Worm (Caenorhabditis elegans) whole organism, late embryonic: ENCODE data around the gene fbxa-31.
A peak's percentile ranks its signal among the peaks of the same experiment; 100 is the strongest.

Experiments used
- C38D4.7 ChIP-seq: fragments of 200-800 bp; sonication (Bioruptor generic); optimal IDR thresholded peaks from 2 replicates; lab custom pipeline; 2018; ENCODE audit warnings: mild to moderate bottlenecking, missing genetic modification characterization, moderate library complexity, missing compliant biosample characterization
- F13H6.1 ChIP-seq: sonication (generic microtip); optimal IDR thresholded peaks from 2 replicates; lab custom pipeline; 2016; ENCODE audit warnings: missing genetic modification characterization, missing compliant biosample characterization
- T23F11.4 ChIP-seq: fragments of 200-800 bp; sonication (Bioruptor generic); optimal IDR thresholded peaks from 2 replicates; lab custom pipeline; 2018; ENCODE audit warnings: mild to moderate bottlenecking, missing genetic modification characterization, missing compliant biosample characterization
- ceh-14 ChIP-seq: sonication (generic microtip); optimal IDR thresholded peaks from 2 replicates; lab custom pipeline; 2016; ENCODE audit warnings: missing genotype, missing genetic modification characterization, missing compliant biosample characterization
- ceh-18 ChIP-seq: sonication (generic microtip); optimal IDR thresholded peaks from 2 replicates; lab custom pipeline; 2016; ENCODE audit warnings: missing genetic modification characterization, missing compliant biosample characterization
- ceh-19 ChIP-seq: fragments of 200-800 bp; sonication (Bioruptor generic); optimal IDR thresholded peaks from 2 replicates; lab custom pipeline; 2018; ENCODE audit warnings: mild to moderate bottlenecking, missing genetic modification characterization, missing compliant biosample characterization
- ceh-22 ChIP-seq: sonication (generic microtip); optimal IDR thresholded peaks from 2 replicates; lab custom pipeline; 2017; ENCODE audit warnings: missing biosample characterization, missing genetic modification characterization
- ceh-30 ChIP-seq: fragments of 150-350 bp; optimal IDR thresholded peaks from 2 replicates; lab custom pipeline; 2014; ENCODE audit warnings: missing biosample characterization, missing genetic modification characterization
- ceh-31 ChIP-seq: sonication (generic microtip); optimal IDR thresholded peaks from 2 replicates; lab custom pipeline; 2016; ENCODE audit warnings: missing genetic modification characterization, missing compliant biosample characterization
- ceh-34 ChIP-seq: sonication (generic microtip); optimal IDR thresholded peaks from 2 replicates; lab custom pipeline; 2016; ENCODE audit warnings: mild to moderate bottlenecking, missing genetic modification characterization, missing compliant biosample characterization
- dve-1 ChIP-seq: sonication (generic microtip); optimal IDR thresholded peaks from 2 replicates; lab custom pipeline; 2017; ENCODE audit warnings: antibody characterized with exemption, mild to moderate bottlenecking, missing genetic modification characterization, missing compliant biosample characterization
- elt-2 ChIP-seq: sonication (generic microtip); optimal IDR thresholded peaks from 2 replicates; lab custom pipeline; 2016; ENCODE audit warnings: missing genetic modification reagents, missing genetic modification characterization, missing compliant biosample characterization
- elt-4 ChIP-seq: sonication (generic microtip); optimal IDR thresholded peaks from 2 replicates; lab custom pipeline; 2016; ENCODE audit warnings: missing genetic modification characterization, missing compliant biosample characterization
- eyg-1 ChIP-seq: sonication (generic microtip); optimal IDR thresholded peaks from 2 replicates; lab custom pipeline; 2016; ENCODE audit warnings: missing genotype, missing genetic modification characterization, missing compliant biosample characterization
- fax-1 ChIP-seq: sonication (generic microtip); optimal IDR thresholded peaks from 2 replicates; lab custom pipeline; 2016; ENCODE audit warnings: missing genotype, missing genetic modification characterization, missing compliant biosample characterization
- fkh-6 ChIP-seq: sonication (generic microtip); optimal IDR thresholded peaks from 2 replicates; lab custom pipeline; 2016; ENCODE audit warnings: missing genetic modification characterization, missing compliant biosample characterization
- hlh-13 ChIP-seq: fragments of 200-800 bp; sonication (Bioruptor generic); optimal IDR thresholded peaks from 2 replicates; lab custom pipeline; 2018; ENCODE audit warnings: mild to moderate bottlenecking, missing genetic modification characterization, missing compliant biosample characterization
- hlh-30 ChIP-seq: sonication (generic microtip); optimal IDR thresholded peaks from 2 replicates; lab custom pipeline; 2017; ENCODE audit warnings: antibody characterized with exemption, missing genetic modification characterization, missing compliant biosample characterization; ENCODE audit not compliant: insufficient read depth
- hlh-6 ChIP-seq: sonication (generic microtip); optimal IDR thresholded peaks from 2 replicates; lab custom pipeline; 2016; ENCODE audit warnings: missing genotype, missing genetic modification characterization, missing compliant biosample characterization
- madf-2 ChIP-seq: sonication (generic microtip); optimal IDR thresholded peaks from 2 replicates; lab custom pipeline; 2017; ENCODE audit warnings: missing genetic modification characterization, missing compliant biosample characterization
- nfya-1 ChIP-seq: sonication (generic microtip); optimal IDR thresholded peaks from 2 replicates; lab custom pipeline; 2017; ENCODE audit warnings: missing genetic modification characterization, mild to moderate bottlenecking, missing compliant biosample characterization, antibody characterized with exemption, moderate library complexity
- nhr-232 ChIP-seq: sonication (generic microtip); optimal IDR thresholded peaks from 2 replicates; lab custom pipeline; 2016; ENCODE audit warnings: missing genetic modification characterization, missing compliant biosample characterization
- pha-4 ChIP-seq: fragments of 150-350 bp; optimal IDR thresholded peaks from 2 replicates; lab custom pipeline; 2018; ENCODE audit warnings: missing biosample characterization, missing genetic modification reagents, missing genetic modification characterization
- pqm-1 ChIP-seq: sonication (generic microtip); optimal IDR thresholded peaks from 2 replicates; lab custom pipeline; 2016; ENCODE audit warnings: missing genetic modification characterization, missing compliant biosample characterization
- pros-1 ChIP-seq: fragments of 150-350 bp; optimal IDR thresholded peaks from 2 replicates; lab custom pipeline; 2014; ENCODE audit warnings: missing biosample characterization, missing genetic modification reagents, missing genetic modification characterization
- rnt-1 ChIP-seq: sonication (generic microtip); optimal IDR thresholded peaks from 2 replicates; lab custom pipeline; 2016; ENCODE audit warnings: missing genetic modification characterization, missing compliant biosample characterization
- sox-2 ChIP-seq: fragments of 200-800 bp; sonication (Bioruptor generic); IDR thresholded peaks from 2 replicates; pipeline ENCODE4 v1.3.6; 2022; ENCODE audit warnings: missing genetic modification reagents, missing genetic modification characterization, missing compliant biosample characterization
- sox-4 ChIP-seq: sonication (generic microtip); optimal IDR thresholded peaks from 2 replicates; lab custom pipeline; 2017; ENCODE audit warnings: mild to moderate bottlenecking, missing genetic modification characterization, inconsistent platforms, missing compliant biosample characterization
- tbx-2 ChIP-seq: sonication (generic microtip); optimal IDR thresholded peaks from 2 replicates; lab custom pipeline; 2016; ENCODE audit warnings: missing genetic modification characterization, missing compliant biosample characterization
- tbx-7 ChIP-seq: sonication (generic microtip); optimal IDR thresholded peaks from 2 replicates; lab custom pipeline; 2016; ENCODE audit warnings: missing genotype, missing genetic modification characterization, missing compliant biosample characterization
- ttx-3 ChIP-seq: sonication (generic microtip); optimal IDR thresholded peaks from 2 replicates; lab custom pipeline; 2016; ENCODE audit warnings: missing genetic modification reagents, missing genetic modification characterization, missing compliant biosample characterization
- unc-42 ChIP-seq: sonication (generic microtip); optimal IDR thresholded peaks from 2 replicates; lab custom pipeline; 2016; ENCODE audit warnings: missing genotype, missing genetic modification characterization, missing compliant biosample characterization

The fbxa-31 gene

DNA sequence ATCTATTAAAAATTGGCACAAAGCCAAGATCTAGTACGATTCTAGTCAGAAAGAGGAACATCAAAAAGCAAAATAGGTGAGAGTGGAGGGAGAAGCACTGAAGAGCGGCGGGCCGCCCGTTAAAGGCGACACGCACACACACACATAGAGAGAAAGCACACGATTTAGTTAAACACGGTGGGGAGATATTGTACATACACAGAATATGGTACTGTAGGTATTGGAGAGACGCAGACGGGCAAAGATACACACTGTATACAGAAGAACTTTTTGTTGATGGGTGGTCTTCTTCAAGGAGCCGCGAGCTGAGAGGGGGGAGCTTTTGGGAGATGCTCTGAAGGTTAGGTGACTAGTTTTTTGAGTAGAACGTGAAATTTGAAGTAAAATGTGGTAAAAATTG lies 45.0 kb downstream of the fbxa-31 start:
- TF ChIP-seq dve-1 (tag; lab: Kevin White, UChicago) (peak; percentile 44), pqm-1 (tag; lab: Kevin White, UChicago) (no peak), tbx-2 (tag; lab: Kevin White, UChicago) (peak; percentile 14), F13H6.1 (peak; percentile 1), ceh-34 (peak; percentile 19), ceh-18 (peak; percentile 9), hlh-6 (tag; lab: Kevin White, UChicago) (no peak), T23F11.4 (GFP tag; lab: Kevin White, UChicago) (no peak), ceh-14 (tag; lab: Kevin White, UChicago) (no peak)

DNA sequence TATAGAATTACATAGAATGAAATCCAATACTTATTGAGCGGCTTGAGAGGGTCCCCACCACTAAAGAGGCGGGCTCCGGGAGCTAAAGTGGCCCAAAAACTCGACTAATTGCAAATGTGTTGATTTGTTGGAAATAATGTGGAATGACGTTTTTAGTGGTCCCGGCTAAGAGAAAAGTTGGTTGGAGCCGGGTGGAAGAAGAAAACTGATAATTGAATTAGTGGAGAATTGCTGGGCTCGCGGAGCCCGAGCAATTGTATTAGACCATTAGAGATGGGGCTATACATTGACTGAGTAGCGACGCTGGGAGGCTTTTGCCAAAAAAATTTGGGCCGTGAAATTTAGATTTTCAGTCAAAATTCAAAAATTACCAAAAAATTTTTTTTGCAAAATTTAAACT lies 45.6 kb downstream of the fbxa-31 start:
- TF ChIP-seq fkh-6 (tag; lab: Kevin White, UChicago) = no peak
- no peak for TF ChIP-seq elt-4 (tag; lab: Kevin White, UChicago)
- no peak for TF ChIP-seq eyg-1 (tag; lab: Kevin White, UChicago)
- peak; percentile 77 for TF ChIP-seq unc-42 (tag; lab: Kevin White, UChicago)
- TF ChIP-seq hlh-13 (GFP tag; lab: Kevin White, UChicago) = no peak
- peak; percentile 35 for TF ChIP-seq ceh-31 (tag; lab: Kevin White, UChicago)
- no peak for TF ChIP-seq hlh-30
- peak; percentile 87 for TF ChIP-seq ceh-34
- TF ChIP-seq C38D4.7 (GFP tag; lab: Kevin White, UChicago) = no peak
- no peak for TF ChIP-seq sox-4 (tag; lab: Kevin White, UChicago)
- TF ChIP-seq tbx-7 (tag; lab: Kevin White, UChicago) = no peak
- TF ChIP-seq ceh-19 (GFP tag; lab: Kevin White, UChicago) = peak; percentile 43
- TF ChIP-seq, all 69 proteins: peak for 4

DNA sequence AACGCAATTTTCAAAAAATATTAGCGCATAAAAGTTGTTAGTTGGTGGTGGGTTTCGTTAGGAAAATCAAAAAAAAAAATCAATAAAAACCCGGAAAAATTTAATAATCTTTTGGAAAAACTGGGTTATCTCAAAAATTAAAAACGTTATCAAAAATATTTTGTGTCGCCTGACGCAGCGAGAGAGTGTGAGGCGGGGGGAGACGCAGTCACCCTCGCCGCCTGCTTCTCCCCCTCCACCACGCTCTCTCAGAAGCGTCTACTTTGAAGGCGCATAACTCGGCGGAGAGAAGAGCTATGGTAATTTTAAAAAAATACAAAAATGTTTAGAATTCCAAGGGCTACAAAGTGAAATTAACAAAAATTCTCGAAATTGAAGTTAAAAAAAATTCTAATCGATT lies 46.1 kb downstream of the fbxa-31 start:
- TF ChIP-seq pha-4 (tag; lab: Kevin White, UChicago) = no peak

DNA sequence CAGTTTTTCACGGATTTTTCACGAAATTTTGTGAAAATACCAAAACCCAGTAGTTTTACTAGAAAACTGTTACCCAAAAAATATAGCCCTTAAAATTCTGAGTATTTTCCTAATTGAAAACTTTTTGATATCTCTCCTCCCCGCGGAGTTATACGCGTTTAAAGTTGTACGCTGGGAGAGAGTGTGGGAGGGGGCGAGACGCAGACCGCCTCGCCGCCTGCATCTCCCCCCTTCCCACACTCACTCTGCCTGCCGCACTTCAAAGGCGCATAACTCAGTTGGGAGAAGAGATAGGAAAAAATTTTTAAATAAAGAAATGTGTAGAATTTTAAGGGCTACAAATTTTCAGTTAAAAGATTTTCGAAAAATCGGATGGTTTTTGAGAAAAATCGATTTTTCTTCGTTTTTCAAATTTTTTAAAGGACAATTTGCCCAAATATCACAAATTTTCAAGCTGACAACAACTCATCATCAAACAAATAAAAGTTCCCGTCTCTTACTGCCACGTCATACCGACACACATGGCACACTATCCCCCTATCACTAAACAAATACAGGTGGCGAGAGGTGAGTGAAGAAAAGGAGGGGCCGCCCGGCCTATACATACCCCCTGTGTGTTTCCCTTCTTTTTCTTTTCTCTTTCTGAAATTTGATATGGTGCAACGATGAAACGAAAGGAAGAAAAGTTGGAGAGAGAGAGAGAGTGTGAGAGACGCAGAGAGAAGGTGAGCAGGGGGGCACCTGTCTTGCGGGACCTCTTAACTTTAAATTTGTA lies 47.7 kb downstream of the fbxa-31 start:
- TF ChIP-seq madf-2 (tag; lab: Kevin White, UChicago) = no peak
- TF ChIP-seq sox-2 = no peak
- TF ChIP-seq ceh-22 (tag; lab: Kevin White, UChicago) = no peak
- TF ChIP-seq tbx-2 (tag; lab: Kevin White, UChicago) = peak; percentile 3
- TF ChIP-seq ttx-3 (tag; lab: Kevin White, UChicago) = no peak
- TF ChIP-seq hlh-13 (GFP tag; lab: Kevin White, UChicago) = no peak
- no peak for TF ChIP-seq nhr-232 (tag; lab: Kevin White, UChicago)
- peak; percentile 21 for TF ChIP-seq dve-1 (tag; lab: Kevin White, UChicago)
- peak; percentile 28 for TF ChIP-seq elt-2
- TF ChIP-seq nfya-1 (tag; lab: Kevin White, UChicago) = peak; percentile 39
- TF ChIP-seq ceh-34 = peak; percentile 99
- no peak for TF ChIP-seq ceh-30 (tag; lab: Kevin White, UChicago)
- TF ChIP-seq ceh-18 = peak; percentile 30
- no peak for TF ChIP-seq pros-1 (tag; lab: Kevin White, UChicago)
- TF ChIP-seq fax-1 (tag; lab: Kevin White, UChicago) = no peak
- TF ChIP-seq pha-4 (tag; lab: Kevin White, UChicago) = no peak
- TF ChIP-seq rnt-1 (tag; lab: Kevin White, UChicago) = no peak

DNA sequence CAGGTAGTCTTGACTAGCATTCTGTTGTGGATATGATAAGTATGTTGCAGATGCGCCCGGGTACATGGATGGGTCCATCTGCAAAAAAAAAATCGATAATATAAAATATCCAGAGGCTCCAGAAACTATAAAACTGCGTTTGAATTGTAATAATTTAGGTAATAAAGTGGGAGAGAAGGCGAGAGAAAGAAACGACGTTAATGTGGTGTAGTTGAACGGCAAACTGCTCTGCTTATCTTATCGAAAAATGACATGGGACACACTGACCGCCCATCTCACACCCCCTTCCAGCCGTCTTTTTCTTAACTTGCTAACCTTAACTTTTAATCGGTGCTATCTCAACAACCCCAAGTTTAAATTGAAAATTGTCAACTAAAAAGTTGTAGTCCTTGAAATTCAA lies 49.2 kb downstream of the fbxa-31 start:
- TF ChIP-seq elt-2 = peak; percentile 61
- no peak for TF ChIP-seq hlh-30
